Worm (Caenorhabditis elegans) whole organism, L1 larva: Measurements from ENCODE around the gene F42C5.4.
"Not testable (repeated sequence)": the region's sequence is repeated elsewhere in the genome, so short reads cannot be mapped to it uniquely, and the experiment has no call there.

ENCODE experiments used
- aha-1 ChIP-seq: fragments of 150-350 bp; optimal IDR thresholded peaks from 2 replicates; lab custom pipeline; 2014; ENCODE audit warnings: missing biosample characterization, missing genetic modification characterization
- alr-1 ChIP-seq: fragments of 200-800 bp; sonication (Bioruptor generic); optimal IDR thresholded peaks from 2 replicates; lab custom pipeline; 2018; ENCODE audit warnings: borderline replicate concordance, mild to moderate bottlenecking, missing genetic modification characterization, missing compliant biosample characterization
- ama-1 ChIP-seq: fragments of 150-350 bp; optimal IDR thresholded peaks from 2 replicates; lab custom pipeline; 2014
- blmp-1 ChIP-seq: fragments of 150-350 bp; optimal IDR thresholded peaks from 2 replicates; lab custom pipeline; 2014; ENCODE audit warnings: missing biosample characterization, missing genetic modification characterization
- ceh-88 ChIP-seq: fragments of 200-800 bp; sonication (Bioruptor generic); IDR thresholded peaks from 2 replicates; pipeline ENCODE4 v1.3.6; 2022; ENCODE audit warnings: missing genetic modification characterization, missing compliant biosample characterization
- ceh-90 ChIP-seq: sonication (generic microtip); optimal IDR thresholded peaks from 2 replicates; lab custom pipeline; 2016; ENCODE audit warnings: missing genetic modification characterization, missing compliant biosample characterization
- dpl-1 ChIP-seq, 3 experiments: fragments of 150-350 bp in 2 of 3; sonication (generic microtip) in 1 of 3; optimal IDR thresholded peaks; 2 replicates each; lab custom pipeline; 2014 to 2017; ENCODE audit warnings: missing biosample characterization in 3 of 3, missing genetic modification characterization in 3 of 3, missing genetic modification reagents in 3 of 3
- dsc-1 ChIP-seq: sonication (generic microtip); optimal IDR thresholded peaks from 2 replicates; lab custom pipeline; 2016; ENCODE audit warnings: mild to moderate bottlenecking, missing genetic modification characterization, missing compliant biosample characterization
- efl-1 ChIP-seq, 4 experiments: fragments of 150-350 bp; optimal IDR thresholded peaks in 3 of 4; peaks in 1 of 4; 1 replicate in 1 of 4; 2 replicates in 3 of 4; lab custom pipeline; 2014; ENCODE audit warnings: missing biosample characterization in 2 of 4, missing genetic modification characterization in 2 of 4, missing genetic modification reagents in 2 of 4
- egl-13 ChIP-seq: sonication (generic microtip); optimal IDR thresholded peaks from 2 replicates; lab custom pipeline; 2016; ENCODE audit warnings: missing genotype, missing genetic modification reagents, missing genetic modification characterization, missing compliant biosample characterization
- elt-2 ChIP-seq: sonication (generic microtip); optimal IDR thresholded peaks from 2 replicates; lab custom pipeline; 2016; ENCODE audit warnings: missing genetic modification characterization, mild to moderate bottlenecking, inconsistent platforms, missing compliant biosample characterization, missing genetic modification reagents
- fkh-10 ChIP-seq: sonication (generic microtip); optimal IDR thresholded peaks from 2 replicates; lab custom pipeline; 2017; ENCODE audit warnings: missing biosample characterization, missing genetic modification reagents, missing genetic modification characterization
- fkh-8 ChIP-seq: sonication (generic microtip); optimal IDR thresholded peaks from 2 replicates; lab custom pipeline; 2016; ENCODE audit warnings: mild to moderate bottlenecking, missing genetic modification characterization, missing compliant biosample characterization
- hpl-2 ChIP-seq: fragments of 150-350 bp; optimal IDR thresholded peaks from 2 replicates; lab custom pipeline; 2014; ENCODE audit warnings: missing biosample characterization, missing genetic modification reagents, missing genetic modification characterization
- jun-1 ChIP-seq: fragments of 150-350 bp; optimal IDR thresholded peaks from 2 replicates; lab custom pipeline; 2014; ENCODE audit warnings: missing biosample characterization, missing genetic modification reagents, missing genetic modification characterization
- lin-14 ChIP-seq: fragments of 200-800 bp; sonication (Bioruptor generic); optimal IDR thresholded peaks from 2 replicates; lab custom pipeline; 2018; ENCODE audit warnings: mild to moderate bottlenecking, missing genetic modification characterization, moderate library complexity, missing compliant biosample characterization
- lin-35 ChIP-seq, 2 experiments: fragments of 150-350 bp; optimal IDR thresholded peaks; 2 replicates each; lab custom pipeline; 2014; ENCODE audit warnings: missing biosample characterization in 2 of 2, missing genetic modification characterization in 2 of 2, missing genetic modification reagents in 2 of 2
- lin-39 ChIP-seq: fragments of 150-350 bp; optimal IDR thresholded peaks from 2 replicates; lab custom pipeline; 2014; ENCODE audit warnings: missing biosample characterization, missing genetic modification reagents, missing genetic modification characterization
- mab-9 ChIP-seq: fragments of 200-800 bp; sonication (Bioruptor generic); IDR thresholded peaks from 2 replicates; pipeline ENCODE4 v1.3.6; 2022; ENCODE audit warnings: missing genetic modification reagents, missing genetic modification characterization, missing compliant biosample characterization
- nhr-11 ChIP-seq: fragments of 150-350 bp; optimal IDR thresholded peaks from 2 replicates; lab custom pipeline; 2014; ENCODE audit warnings: missing biosample characterization, missing genetic modification characterization
- nhr-76 ChIP-seq: sonication (generic microtip); optimal IDR thresholded peaks from 2 replicates; lab custom pipeline; 2017; ENCODE audit warnings: missing biosample characterization, missing genetic modification characterization
- nhr-77 ChIP-seq: fragments of 150-350 bp; optimal IDR thresholded peaks from 2 replicates; lab custom pipeline; 2014; ENCODE audit warnings: missing biosample characterization, missing genetic modification characterization
- nhr-84 ChIP-seq: sonication (generic microtip); optimal IDR thresholded peaks from 2 replicates; lab custom pipeline; 2017; ENCODE audit warnings: missing biosample characterization, missing genetic modification characterization
- nhr-90 ChIP-seq: sonication (generic microtip); optimal IDR thresholded peaks from 2 replicates; lab custom pipeline; 2016; ENCODE audit warnings: mild to moderate bottlenecking, missing genetic modification characterization, missing compliant biosample characterization; ENCODE audit not compliant: poor library complexity
- rnt-1 ChIP-seq: sonication (generic microtip); optimal IDR thresholded peaks from 2 replicates; lab custom pipeline; 2016; ENCODE audit warnings: mild to moderate bottlenecking, missing genetic modification characterization, moderate library complexity, missing compliant biosample characterization
- snpc-4 ChIP-seq: fragments of 150-350 bp; optimal IDR thresholded peaks from 2 replicates; lab custom pipeline; 2014; ENCODE audit warnings: missing biosample characterization, missing genetic modification characterization
- sox-4 ChIP-seq: sonication (generic microtip); optimal IDR thresholded peaks from 2 replicates; lab custom pipeline; 2016; ENCODE audit warnings: missing genetic modification characterization, missing compliant biosample characterization
- sptf-1 ChIP-seq: fragments of 150-350 bp; optimal IDR thresholded peaks from 2 replicates; lab custom pipeline; 2014; ENCODE audit warnings: missing biosample characterization, missing genetic modification characterization
- tbx-2 ChIP-seq: sonication (generic microtip); optimal IDR thresholded peaks from 2 replicates; lab custom pipeline; 2016; ENCODE audit warnings: missing genetic modification characterization, missing compliant biosample characterization
- tlp-1 ChIP-seq: fragments of 150-350 bp; optimal IDR thresholded peaks from 2 replicates; lab custom pipeline; 2014; ENCODE audit warnings: missing biosample characterization, missing genetic modification characterization
- unc-86 ChIP-seq: sonication (generic microtip); optimal IDR thresholded peaks from 2 replicates; lab custom pipeline; 2016; ENCODE audit warnings: missing genetic modification characterization, missing compliant biosample characterization
- unc-98 ChIP-seq: fragments of 200-800 bp; sonication (Bioruptor generic); IDR thresholded peaks from 2 replicates; pipeline ENCODE4 v1.3.6; 2022; ENCODE audit warnings: missing genetic modification characterization, missing compliant biosample characterization
- zag-1 ChIP-seq: fragments of 150-350 bp; optimal IDR thresholded peaks from 2 replicates; lab custom pipeline; 2014; ENCODE audit warnings: missing biosample characterization, missing genetic modification characterization
- zip-4 ChIP-seq: fragments of 200-800 bp; sonication (Bioruptor generic); optimal IDR thresholded peaks from 2 replicates; lab custom pipeline; 2018; ENCODE audit warnings: mild to moderate bottlenecking, missing genetic modification characterization, moderate library complexity, missing compliant biosample characterization

Gene F42C5.4

ce11 chrIV:7258253-7258652 is 33.7 kb downstream of the F42C5.4 start, which contains the start of gene C06E4.6 (continued):
- TF ChIP-seq zag-1 = no peak
- no peak for TF ChIP-seq sptf-1 (tag; lab: Kevin White, UChicago)
- TF ChIP-seq unc-98 (GFP tag; lab: Robert Waterston, UW) = no peak
- TF ChIP-seq elt-2 = peak; percentile 10

- not testable (repeated sequence) for TF ChIP-seq dpl-1 (GFP tag; optimal IDR thresholded peaks at IDR 0.05; lab: Kevin White, UChicago); nhr-76 (tag; lab: Kevin White, UChicago); ceh-88 (GFP tag; lab: Robert Waterston, UW)
- TF ChIP-seq, all 84 proteins: peak for 0; not testable (repeated sequence) for 84
These were observed 37.2 kb downstream of the F42C5.4 start, which contains the start of gene C06E4.5 for ce11 chrIV:7254690-7255089. Gene C06E4.5 (plus strand): TSS chrIV:7254990.

ce11 chrIV:7253271-7253670 is 38.7 kb downstream of the F42C5.4 start:
- TF ChIP-seq tbx-2 (no peak), unc-86 (tag; lab: Kevin White, UChicago) (no peak), aha-1 (tag; lab: Kevin White, UChicago) (no peak), jun-1 (tag; lab: Kevin White, UChicago) (no peak), rnt-1 (tag; lab: Kevin White, UChicago) (peak; percentile 9), egl-13 (tag; lab: Kevin White, UChicago) (no peak), snpc-4 (peak; percentile 74), ceh-88 (GFP tag; lab: Robert Waterston, UW) (no peak), blmp-1 (tag; lab: Kevin White, UChicago) (no peak), alr-1 (tag; lab: Kevin White, UChicago) (no peak), efl-1 (optimal IDR thresholded peaks at IDR 0.05; lab: Kevin White, UChicago) (no peak), efl-1 (GFP tag; optimal IDR thresholded peaks at IDR 0.05 in 1 of 2; lab: Kevin White, UChicago) (no peak), sptf-1 (tag; lab: Kevin White, UChicago) (no peak), nhr-11 (tag; lab: Kevin White, UChicago) (no peak), lin-35 (GFP tag; optimal IDR thresholded peaks at IDR 0.05; lab: Kevin White, UChicago) (no peak), zip-4 (no peak), nhr-90 (tag; lab: Kevin White, UChicago) (no peak)

- TF ChIP-seq lin-14 (GFP tag; lab: Kevin White, UChicago) (no peak), lin-39 (no peak), sptf-1 (tag; lab: Kevin White, UChicago) (no peak), dsc-1 (no peak), fkh-10 (GFP tag; lab: Kevin White, UChicago) (no peak), egl-13 (tag; lab: Kevin White, UChicago) (no peak), tbx-2 (no peak), sox-4 (tag; lab: Kevin White, UChicago) (no peak), nhr-77 (tag; lab: Kevin White, UChicago) (no peak), fkh-8 (tag; lab: Kevin White, UChicago) (no peak), ceh-90 (tag; lab: Kevin White, UChicago) (no peak), tlp-1 (tag; lab: Kevin White, UChicago) (no peak), ama-1 (lab: Kevin White, UChicago) (no peak), hpl-2 (GFP tag; lab: Kevin White, UChicago) (no peak)
These were observed 41.8 kb downstream of the F42C5.4 start, which contains the start of gene D2024.18 for ce11 chrIV:7250158-7250557. Gene D2024.18 (plus strand): TSS chrIV:7250458.

DNA sequence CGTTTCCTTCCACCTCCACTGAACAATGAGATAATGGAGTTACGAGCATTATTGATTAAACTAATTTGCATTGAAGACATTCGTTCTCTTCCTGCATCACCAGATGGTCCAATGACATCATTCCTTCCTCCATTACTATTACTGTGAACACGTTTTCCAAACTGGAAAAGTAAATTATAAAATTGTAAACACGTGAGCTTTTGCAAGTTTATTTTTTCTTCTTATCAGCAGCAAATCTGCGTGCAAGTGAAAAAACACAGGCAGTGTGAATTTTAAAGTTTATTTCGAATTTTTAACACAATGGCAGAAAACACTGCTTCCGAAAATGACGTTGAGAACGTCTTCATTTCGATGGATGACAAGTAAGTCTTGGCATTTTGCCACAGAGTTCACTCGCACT is 44.7 kb downstream of the F42C5.4 start, which contains the start of gene D2024.1:
Gene D2024.1, plus strand, starts transcription at position 301 of the 400 bp plus-strand sequence.
- not testable (repeated sequence) for TF ChIP-seq nhr-84 (tag; lab: Kevin White, UChicago); mab-9; zag-1
